Worm (Caenorhabditis elegans) whole organism, late embryonic: ENCODE results near the gene mks-5.

ENCODE experiments used
- C08G9.2 ChIP-seq: sonication (generic microtip); optimal IDR thresholded peaks from 2 replicates; lab custom pipeline; 2016; ENCODE audit warnings: mild to moderate bottlenecking, missing genetic modification characterization, moderate library complexity, missing compliant biosample characterization
- C38D4.7 ChIP-seq: fragments of 200-800 bp; sonication (Bioruptor generic); optimal IDR thresholded peaks from 2 replicates; lab custom pipeline; 2018; ENCODE audit warnings: mild to moderate bottlenecking, missing genetic modification characterization, moderate library complexity, missing compliant biosample characterization
- F13H6.1 ChIP-seq: sonication (generic microtip); optimal IDR thresholded peaks from 2 replicates; lab custom pipeline; 2016; ENCODE audit warnings: missing genetic modification characterization, missing compliant biosample characterization
- K02D7.2 ChIP-seq: sonication (generic microtip); optimal IDR thresholded peaks from 2 replicates; lab custom pipeline; 2017; ENCODE audit warnings: mild to moderate bottlenecking, missing genetic modification characterization, missing compliant biosample characterization
- K09A11.1 ChIP-seq: sonication (generic microtip); optimal IDR thresholded peaks from 2 replicates; lab custom pipeline; 2017; ENCODE audit warnings: antibody characterized with exemption, mild to moderate bottlenecking, missing genetic modification characterization, missing compliant biosample characterization; ENCODE audit not compliant: insufficient read depth
- Y22D7AL.16 ChIP-seq: sonication (generic microtip); optimal IDR thresholded peaks from 2 replicates; lab custom pipeline; 2016; ENCODE audit warnings: missing genetic modification characterization, missing compliant biosample characterization
- ama-1 ChIP-seq: fragments of 150-350 bp; optimal IDR thresholded peaks from 2 replicates; lab custom pipeline; 2014
- ceh-2 ChIP-seq: sonication (generic microtip); optimal IDR thresholded peaks from 2 replicates; lab custom pipeline; 2016; ENCODE audit warnings: missing genotype, missing genetic modification characterization, missing compliant biosample characterization
- ceh-22 ChIP-seq: sonication (generic microtip); optimal IDR thresholded peaks from 2 replicates; lab custom pipeline; 2017; ENCODE audit warnings: missing biosample characterization, missing genetic modification characterization
- ceh-30 ChIP-seq: fragments of 150-350 bp; optimal IDR thresholded peaks from 2 replicates; lab custom pipeline; 2014; ENCODE audit warnings: missing biosample characterization, missing genetic modification characterization
- ceh-31 ChIP-seq: sonication (generic microtip); optimal IDR thresholded peaks from 2 replicates; lab custom pipeline; 2016; ENCODE audit warnings: missing genetic modification characterization, missing compliant biosample characterization
- ceh-34 ChIP-seq: sonication (generic microtip); optimal IDR thresholded peaks from 2 replicates; lab custom pipeline; 2016; ENCODE audit warnings: mild to moderate bottlenecking, missing genetic modification characterization, missing compliant biosample characterization
- ceh-6 ChIP-seq: fragments of 200-800 bp; sonication (Bioruptor generic); optimal IDR thresholded peaks from 2 replicates; lab custom pipeline; 2018; ENCODE audit warnings: mild to moderate bottlenecking, missing genetic modification characterization, missing compliant biosample characterization
- ceh-9 ChIP-seq: sonication (generic microtip); optimal IDR thresholded peaks from 2 replicates; lab custom pipeline; 2016; ENCODE audit warnings: mild to moderate bottlenecking, missing genetic modification characterization, inconsistent platforms, missing compliant biosample characterization
- che-1 ChIP-seq: sonication (generic microtip); optimal IDR thresholded peaks from 2 replicates; lab custom pipeline; 2016; ENCODE audit warnings: mild to moderate bottlenecking, missing genetic modification characterization, missing compliant biosample characterization
- dmd-4 ChIP-seq: sonication (generic microtip); optimal IDR thresholded peaks from 2 replicates; lab custom pipeline; 2016; ENCODE audit warnings: borderline replicate concordance, missing genetic modification characterization, missing compliant biosample characterization
- dve-1 ChIP-seq: sonication (generic microtip); optimal IDR thresholded peaks from 2 replicates; lab custom pipeline; 2017; ENCODE audit warnings: antibody characterized with exemption, mild to moderate bottlenecking, missing genetic modification characterization, missing compliant biosample characterization
- elt-4 ChIP-seq: sonication (generic microtip); optimal IDR thresholded peaks from 2 replicates; lab custom pipeline; 2016; ENCODE audit warnings: missing genetic modification characterization, missing compliant biosample characterization
- ets-4 ChIP-seq: sonication (generic microtip); optimal IDR thresholded peaks from 2 replicates; lab custom pipeline; 2016; ENCODE audit warnings: missing genetic modification characterization, missing compliant biosample characterization
- fax-1 ChIP-seq: sonication (generic microtip); optimal IDR thresholded peaks from 2 replicates; lab custom pipeline; 2016; ENCODE audit warnings: missing genotype, missing genetic modification characterization, missing compliant biosample characterization
- fkh-6 ChIP-seq: sonication (generic microtip); optimal IDR thresholded peaks from 2 replicates; lab custom pipeline; 2016; ENCODE audit warnings: missing genetic modification characterization, missing compliant biosample characterization
- hlh-13 ChIP-seq: fragments of 200-800 bp; sonication (Bioruptor generic); optimal IDR thresholded peaks from 2 replicates; lab custom pipeline; 2018; ENCODE audit warnings: mild to moderate bottlenecking, missing genetic modification characterization, missing compliant biosample characterization
- hlh-30 ChIP-seq: sonication (generic microtip); optimal IDR thresholded peaks from 2 replicates; lab custom pipeline; 2017; ENCODE audit warnings: antibody characterized with exemption, missing genetic modification characterization, missing compliant biosample characterization; ENCODE audit not compliant: insufficient read depth
- hlh-6 ChIP-seq: sonication (generic microtip); optimal IDR thresholded peaks from 2 replicates; lab custom pipeline; 2016; ENCODE audit warnings: missing genotype, missing genetic modification characterization, missing compliant biosample characterization
- lim-6 ChIP-seq: sonication (generic microtip); optimal IDR thresholded peaks from 2 replicates; lab custom pipeline; 2016; ENCODE audit warnings: missing genetic modification characterization, missing compliant biosample characterization
- madf-2 ChIP-seq: sonication (generic microtip); optimal IDR thresholded peaks from 2 replicates; lab custom pipeline; 2017; ENCODE audit warnings: missing genetic modification characterization, missing compliant biosample characterization
- mec-3 ChIP-seq: sonication (generic microtip); optimal IDR thresholded peaks from 2 replicates; lab custom pipeline; 2016; ENCODE audit warnings: borderline replicate concordance, missing genetic modification characterization, missing compliant biosample characterization
- nhr-232 ChIP-seq: sonication (generic microtip); optimal IDR thresholded peaks from 2 replicates; lab custom pipeline; 2016; ENCODE audit warnings: missing genetic modification characterization, missing compliant biosample characterization
- npax-4 ChIP-seq: sonication (generic microtip); optimal IDR thresholded peaks from 2 replicates; lab custom pipeline; 2016; ENCODE audit warnings: missing genetic modification characterization, missing compliant biosample characterization
- odd-2 ChIP-seq: sonication (generic microtip); optimal IDR thresholded peaks from 2 replicates; lab custom pipeline; 2017; ENCODE audit warnings: antibody characterized with exemption, mild to moderate bottlenecking, missing genetic modification characterization, missing compliant biosample characterization
- pax-1 ChIP-seq: fragments of 150-350 bp; optimal IDR thresholded peaks from 2 replicates; lab custom pipeline; 2014; ENCODE audit warnings: missing biosample characterization, missing genetic modification characterization
- pha-2 ChIP-seq: sonication (generic microtip); optimal IDR thresholded peaks from 2 replicates; lab custom pipeline; 2017; ENCODE audit warnings: mild to moderate bottlenecking, missing genetic modification characterization, missing compliant biosample characterization
- pqm-1 ChIP-seq: sonication (generic microtip); optimal IDR thresholded peaks from 2 replicates; lab custom pipeline; 2016; ENCODE audit warnings: missing genetic modification characterization, missing compliant biosample characterization
- rnt-1 ChIP-seq: sonication (generic microtip); optimal IDR thresholded peaks from 2 replicates; lab custom pipeline; 2016; ENCODE audit warnings: missing genetic modification characterization, missing compliant biosample characterization
- sox-2 ChIP-seq: fragments of 200-800 bp; sonication (Bioruptor generic); IDR thresholded peaks from 2 replicates; pipeline ENCODE4 v1.3.6; 2022; ENCODE audit warnings: missing genetic modification reagents, missing genetic modification characterization, missing compliant biosample characterization
- tbx-2 ChIP-seq: sonication (generic microtip); optimal IDR thresholded peaks from 2 replicates; lab custom pipeline; 2016; ENCODE audit warnings: missing genetic modification characterization, missing compliant biosample characterization
- tbx-7 ChIP-seq: sonication (generic microtip); optimal IDR thresholded peaks from 2 replicates; lab custom pipeline; 2016; ENCODE audit warnings: missing genotype, missing genetic modification characterization, missing compliant biosample characterization
- unc-3 ChIP-seq, 2 experiments: fragments of 200-800 bp in 1 of 2; sonication (Bioruptor generic) in 1 of 2; sonication (generic microtip) in 1 of 2; conservative IDR thresholded peaks in 1 of 2; optimal IDR thresholded peaks in 1 of 2; 2 replicates each; pipeline versions ENCODE4 v1.3.6 to Lab custom; 2016 to 2022; ENCODE audit warnings: missing compliant biosample characterization in 2 of 2, missing genetic modification characterization in 2 of 2, missing genetic modification reagents in 1 of 2
- unc-42 ChIP-seq: sonication (generic microtip); optimal IDR thresholded peaks from 2 replicates; lab custom pipeline; 2016; ENCODE audit warnings: missing genotype, missing genetic modification characterization, missing compliant biosample characterization
- unc-55 ChIP-seq: sonication (generic microtip); optimal IDR thresholded peaks from 2 replicates; lab custom pipeline; 2017; ENCODE audit warnings: missing biosample characterization, missing genetic modification reagents, missing genetic modification characterization
- unc-86 ChIP-seq: sonication (generic microtip); optimal IDR thresholded peaks from 2 replicates; lab custom pipeline; 2016; ENCODE audit warnings: missing genetic modification characterization, missing compliant biosample characterization
- zip-5 ChIP-seq: sonication (generic microtip); optimal IDR thresholded peaks from 2 replicates; lab custom pipeline; 2016; ENCODE audit warnings: missing genetic modification characterization, missing compliant biosample characterization
- ztf-16 ChIP-seq: sonication (generic microtip); optimal IDR thresholded peaks from 2 replicates; lab custom pipeline; 2017; ENCODE audit warnings: missing genetic modification characterization, missing compliant biosample characterization

Gene mks-5

ce11 chrII:10759425-10759824 is 39.4 kb downstream of the mks-5 start:
- no peak for TF ChIP-seq C08G9.2 (tag; lab: Kevin White, UChicago)
- TF ChIP-seq nhr-232: no peak
- no peak for TF ChIP-seq mec-3 (tag; lab: Kevin White, UChicago)
- TF ChIP-seq ama-1: no peak
- no peak for TF ChIP-seq pqm-1 (tag; lab: Kevin White, UChicago)
- TF ChIP-seq fax-1 (tag; lab: Kevin White, UChicago): no peak
- TF ChIP-seq unc-55 (GFP tag; lab: Kevin White, UChicago): no peak
- no peak for TF ChIP-seq hlh-13
- no peak for TF ChIP-seq hlh-30 (tag; lab: Kevin White, UChicago)
- no peak for TF ChIP-seq npax-4 (tag; lab: Kevin White, UChicago)
- TF ChIP-seq C38D4.7 (GFP tag; lab: Kevin White, UChicago): no peak
- no peak for TF ChIP-seq ceh-22 (tag; lab: Kevin White, UChicago)
- TF ChIP-seq ets-4: no peak
- TF ChIP-seq unc-86: no peak
- TF ChIP-seq zip-5 (tag; lab: Kevin White, UChicago): no peak
- TF ChIP-seq dve-1 (tag; lab: Kevin White, UChicago): no peak
- no peak for TF ChIP-seq pax-1 (tag; lab: Kevin White, UChicago)
- no peak for TF ChIP-seq dmd-4

ce11 chrII:10760801-10761200 is 40.8 kb downstream of the mks-5 start:
- TF ChIP-seq lim-6 (tag; lab: Kevin White, UChicago) (no peak), unc-42 (peak; percentile 64)

- TF ChIP-seq zip-5 (tag; lab: Kevin White, UChicago) (no peak), elt-4 (tag; lab: Kevin White, UChicago) (no peak), unc-42 (peak; percentile 82), K09A11.1 (tag; lab: Kevin White, UChicago) (no peak), ceh-31 (tag; lab: Kevin White, UChicago) (peak; percentile 9), ceh-30 (no peak), rnt-1 (tag; lab: Kevin White, UChicago) (no peak), pax-1 (tag; lab: Kevin White, UChicago) (no peak), ztf-16 (tag; lab: Kevin White, UChicago) (no peak), madf-2 (tag; lab: Kevin White, UChicago) (no peak), nhr-232 (no peak), tbx-2 (tag; lab: Kevin White, UChicago) (peak; percentile 3), unc-55 (GFP tag; lab: Kevin White, UChicago) (no peak), pha-2 (no peak), ceh-9 (no peak), mec-3 (tag; lab: Kevin White, UChicago) (no peak), npax-4 (tag; lab: Kevin White, UChicago) (no peak), C08G9.2 (tag; lab: Kevin White, UChicago) (no peak), ceh-2 (tag; lab: Kevin White, UChicago) (no peak), Y22D7AL.16 (tag; lab: Kevin White, UChicago) (no peak), unc-3 (GFP tag; conservative IDR thresholded peaks at IDR 0.05; lab: Robert Waterston, UW) (no peak), unc-3 (tag; optimal IDR thresholded peaks at IDR 0.05; lab: Kevin White, UChicago) (no peak), hlh-6 (tag; lab: Kevin White, UChicago) (no peak), ceh-6 (GFP tag; lab: Kevin White, UChicago) (no peak), fkh-6 (tag; lab: Kevin White, UChicago) (peak; percentile 6), hlh-30 (tag; lab: Kevin White, UChicago) (no peak), hlh-13 (no peak), dve-1 (tag; lab: Kevin White, UChicago) (no peak), F13H6.1 (tag; lab: Kevin White, UChicago) (no peak), sox-2 (GFP tag; lab: Robert Waterston, UW) (no peak), K02D7.2 (no peak), odd-2 (tag; lab: Kevin White, UChicago) (no peak), ceh-22 (tag; lab: Kevin White, UChicago) (no peak), tbx-7 (no peak), ceh-34 (tag; lab: Kevin White, UChicago) (peak; percentile 19), C38D4.7 (GFP tag; lab: Kevin White, UChicago) (no peak), lim-6 (tag; lab: Kevin White, UChicago) (no peak), che-1 (tag; lab: Kevin White, UChicago) (no peak)
These were observed 41.6 kb downstream of the mks-5 start for ce11 chrII:10761653-10762052.
